Fruit fly (Drosophila melanogaster) whole organism, embryonic: Measurements from ENCODE around the gene CG4101.

Experiments
- CG2116 ChIP-seq: fragments of 200-800 bp; sonication (Bioruptor generic); optimal IDR thresholded peaks from 3 replicates; lab custom pipeline; 2018; ENCODE audit warnings: missing biosample characterization, mild to moderate bottlenecking, missing genetic modification characterization
- CG32532 ChIP-seq: fragments of 200-800 bp; sonication (Bioruptor generic); IDR thresholded peaks from 2 replicates; pipeline ENCODE4 v1.3.6; 2022; ENCODE audit warnings: missing biosample characterization, missing genetic modification characterization
- Doc2 ChIP-seq: fragments of 200-800 bp; sonication (Bioruptor generic); IDR thresholded peaks from 2 replicates; pipeline ENCODE4 v1.3.6; 2022; ENCODE audit warnings: missing biosample characterization, missing genetic modification characterization
- dm ChIP-seq: fragments of 200-800 bp; sonication (Bioruptor generic); optimal IDR thresholded peaks from 3 replicates; lab custom pipeline; 2016; ENCODE audit warnings: missing biosample characterization, missing genetic modification characterization
- fd3F ChIP-seq: fragments of 200-800 bp; sonication (Bioruptor generic); optimal IDR thresholded peaks from 2 replicates; lab custom pipeline; 2018; ENCODE audit warnings: missing biosample characterization, mild to moderate bottlenecking, missing genetic modification characterization, moderate library complexity

DNA sequence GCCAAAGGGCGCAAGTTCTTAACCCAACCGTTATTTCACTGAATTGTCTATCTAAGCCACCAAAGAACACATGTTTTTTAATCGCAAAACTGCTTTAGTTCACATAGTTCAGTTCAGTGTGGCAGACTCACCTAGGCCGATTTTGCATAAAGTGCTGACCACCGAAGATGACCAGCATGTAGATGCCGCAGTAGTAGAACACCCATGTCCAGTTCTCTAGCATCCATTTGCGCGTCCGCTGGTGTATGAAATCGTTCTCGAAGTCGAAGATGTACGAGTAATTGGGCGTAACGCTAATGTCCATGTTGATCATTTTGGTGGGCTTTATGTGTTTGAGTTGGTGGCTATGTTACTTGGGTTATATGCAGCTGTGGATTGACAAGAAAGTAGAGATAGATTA, 46.8 kb downstream of the CG4101 start:
- TF ChIP-seq dm (GFP tag; lab: Kevin White, UChicago) (no peak), CG32532 (GFP tag; lab: Robert Waterston, UW) (no peak), Doc2 (GFP tag; lab: Robert Waterston, UW) (no peak), CG2116 (no peak), fd3F (no peak)
